Comparison of ENCODE assay signal across 4 fruit fly cellular contexts in the genomic region with DNA sequence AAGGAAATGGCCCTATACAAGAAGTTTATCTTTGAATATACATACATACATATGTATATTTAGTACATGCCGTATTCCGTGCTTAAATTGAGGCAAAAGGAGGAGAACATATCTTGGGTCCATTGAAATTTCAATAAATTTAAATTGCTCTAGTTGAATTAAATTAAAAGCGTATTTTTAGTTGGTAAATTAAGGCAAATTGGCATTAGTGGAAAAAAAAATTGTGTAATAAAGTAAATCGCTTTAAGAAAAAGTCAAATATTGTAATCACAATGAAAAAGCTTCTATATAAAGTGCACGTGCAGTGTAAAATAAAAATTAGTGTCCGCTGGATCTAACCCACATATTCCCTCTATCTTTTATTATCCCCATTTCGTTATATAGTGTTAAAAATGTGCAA.
TF ChIP-seq lines count a peak whose summit lies in the region.

No protein-coding gene starts in this region.

- TF ChIP-seq CTCF in whole organism, embryonic (GFP tag; optimal IDR thresholded peaks at IDR 0.05; lab: Kevin White, UChicago): no peak

TF ChIP-seq in whole organism, embryonic, 481 proteins besides CTCF, POLR2A, EP300 and RAD21 (continues in another document):
- peak; percentile 2 for TF ChIP-seq nmo (GFP tag; optimal IDR thresholded peaks at IDR 0.05; lab: Kevin White, UChicago)
- peak; percentile 2 for TF ChIP-seq Sox102F (GFP tag; optimal IDR thresholded peaks at IDR 0.05; lab: Kevin White, UChicago)
- TF ChIP-seq CG11695 (GFP tag; IDR thresholded peaks at IDR 0.05; lab: Robert Waterston, UW): no peak
- TF ChIP-seq mld (GFP tag; IDR thresholded peaks at IDR 0.05; lab: Robert Waterston, UW; ENCODE audit: partially characterized antibody): no peak
- no peak for TF ChIP-seq Rfx (GFP tag; IDR thresholded peaks at IDR 0.05; lab: Robert Waterston, UW)
- no peak for TF ChIP-seq tin (GFP tag; optimal IDR thresholded peaks at IDR 0.05; lab: Kevin White, UChicago)
- no peak for TF ChIP-seq pros (GFP tag; optimal IDR thresholded peaks at IDR 0.05; lab: Kevin White, UChicago)
- peak in 1 of 2 experiments; percentile 69 for TF ChIP-seq eve (GFP tag; optimal IDR thresholded peaks at IDR 0.05; lab: Kevin White, UChicago)
- TF ChIP-seq CG6654 (GFP tag; optimal IDR thresholded peaks at IDR 0.05; lab: Kevin White, UChicago): no peak
- TF ChIP-seq emc (GFP tag; optimal IDR thresholded peaks at IDR 0.05; lab: Kevin White, UChicago): no peak
- TF ChIP-seq CG8290 (GFP tag; optimal IDR thresholded peaks at IDR 0.05; lab: Kevin White, UChicago): no peak
- TF ChIP-seq CG8290 (tag; optimal IDR thresholded peaks at IDR 0.05; lab: Kevin White, UChicago): no peak
- no peak for TF ChIP-seq Mad (GFP tag; optimal IDR thresholded peaks at IDR 0.05; lab: Kevin White, UChicago)
- no peak for TF ChIP-seq gcm (GFP tag; optimal IDR thresholded peaks at IDR 0.05; lab: Kevin White, UChicago)
- no peak for TF ChIP-seq Six4 (GFP tag; optimal IDR thresholded peaks at IDR 0.05; lab: Kevin White, UChicago)
- no peak for TF ChIP-seq PHDP (tag; optimal IDR thresholded peaks at IDR 0.05; lab: Kevin White, UChicago)
- TF ChIP-seq CG16815 (GFP tag; optimal IDR thresholded peaks at IDR 0.05; lab: Kevin White, UChicago): no peak
- TF ChIP-seq CG18262 (tag; optimal IDR thresholded peaks at IDR 0.05; lab: Kevin White, UChicago): peak; percentile 14
- TF ChIP-seq CG8924 (tag; optimal IDR thresholded peaks at IDR 0.05; lab: Kevin White, UChicago): no peak
- TF ChIP-seq chm (GFP tag; IDR thresholded peaks at IDR 0.05; lab: Robert Waterston, UW): no peak
- TF ChIP-seq CG13624 (GFP tag; optimal IDR thresholded peaks at IDR 0.05; lab: Kevin White, UChicago): no peak
- no peak for TF ChIP-seq eyg (GFP tag; optimal IDR thresholded peaks at IDR 0.05; lab: Kevin White, UChicago)

TF ChIP-seq in whole organism, prepupa, 60 proteins besides CTCF, POLR2A, EP300 and RAD21:
- peak; percentile 56 for TF ChIP-seq Eip78C (GFP tag; lab: Kevin White, UChicago)
- TF ChIP-seq Blimp-1 (GFP tag; optimal IDR thresholded peaks at IDR 0.05; lab: Kevin White, UChicago): no peak
- peak; percentile 25 for TF ChIP-seq CG10631 (GFP tag; optimal IDR thresholded peaks at IDR 0.05; lab: Kevin White, UChicago)
- no peak for TF ChIP-seq svp (GFP tag; lab: Kevin White, UChicago)
TF ChIP-seq in whole organism, prepupa: peak in this region for 2.

TF ChIP-seq in whole organism, pupa, 21 proteins besides CTCF, POLR2A, EP300 and RAD21:
- peak; percentile 10 for TF ChIP-seq CG9948 (tag; optimal IDR thresholded peaks at IDR 0.05; lab: Kevin White, UChicago)
- TF ChIP-seq CG32121 (GFP tag; IDR thresholded peaks at IDR 0.05; lab: Robert Waterston, UW): no peak
- peak; percentile 59 for TF ChIP-seq D1 (tag; optimal IDR thresholded peaks at IDR 0.05; lab: Kevin White, UChicago)
- no peak for TF ChIP-seq CG8159 (tag; optimal IDR thresholded peaks at IDR 0.05; lab: Kevin White, UChicago)
- TF ChIP-seq rn (GFP tag; IDR thresholded peaks at IDR 0.05; lab: Robert Waterston, UW): no peak
- no peak for TF ChIP-seq EcR (GFP tag; optimal IDR thresholded peaks at IDR 0.05; lab: Kevin White, UChicago)
- TF ChIP-seq CG4496 (GFP tag; IDR thresholded peaks at IDR 0.05; lab: Robert Waterston, UW): no peak
- no peak for TF ChIP-seq CG34367 (tag; optimal IDR thresholded peaks at IDR 0.05; lab: Kevin White, UChicago)

TF ChIP-seq in whole organism, wandering third instar larva, 38 proteins besides CTCF, POLR2A, EP300 and RAD21:
- TF ChIP-seq sage (GFP tag; optimal IDR thresholded peaks at IDR 0.05; lab: Kevin White, UChicago): peak; percentile 42
- no peak for TF ChIP-seq CG32264 (GFP tag; optimal IDR thresholded peaks at IDR 0.05; lab: Kevin White, UChicago)
